Worm (Caenorhabditis elegans) whole organism, L1 larva: ENCODE data around the gene C17H12.2.

Source experiments
- aly-2 ChIP-seq: fragments of 150-350 bp; optimal IDR thresholded peaks from 2 replicates; lab custom pipeline; 2014; ENCODE audit warnings: missing biosample characterization, missing genetic modification characterization
- ama-1 ChIP-seq: fragments of 150-350 bp; optimal IDR thresholded peaks from 2 replicates; lab custom pipeline; 2014
- ceh-8 ChIP-seq: fragments of 200-800 bp; sonication (Bioruptor generic); optimal IDR thresholded peaks from 2 replicates; lab custom pipeline; 2018; ENCODE audit warnings: mild to moderate bottlenecking, missing genetic modification characterization, moderate library complexity, missing compliant biosample characterization
- elt-2 ChIP-seq: sonication (generic microtip); optimal IDR thresholded peaks from 2 replicates; lab custom pipeline; 2016; ENCODE audit warnings: missing genetic modification characterization, mild to moderate bottlenecking, inconsistent platforms, missing compliant biosample characterization, missing genetic modification reagents
- elt-3 ChIP-seq, 6 experiments: fragments of 150-350 bp in 1 of 6; sonication (generic microtip); optimal IDR thresholded peaks; 2 replicates each; lab custom pipeline; 2017 to 2018; ENCODE audit warnings: missing biosample characterization in 6 of 6, missing genetic modification characterization in 6 of 6, inconsistent platforms in 1 of 6
- nhr-77 ChIP-seq: fragments of 150-350 bp; optimal IDR thresholded peaks from 2 replicates; lab custom pipeline; 2014; ENCODE audit warnings: missing biosample characterization, missing genetic modification characterization

- TF ChIP-seq elt-2 (tag; lab: Kevin White, UChicago) = no peak
- no peak for TF ChIP-seq elt-3 (tag; optimal IDR thresholded peaks at IDR 0.05; lab: Kevin White, UChicago)
- no peak for TF ChIP-seq ama-1
- no peak for TF ChIP-seq ceh-8 (GFP tag; lab: Kevin White, UChicago)
- TF ChIP-seq aly-2 = no peak
- TF ChIP-seq nhr-77 (tag; lab: Kevin White, UChicago) = no peak
Measured at ce11 chrIV:6747083-6747482, 43.2 kb downstream of the C17H12.2 start.
